Worm (Caenorhabditis elegans) whole organism, young adult: Measurements from ENCODE around the gene F26A1.9.

Experiments
- B0019.2 ChIP-seq: fragments of 200-800 bp; sonication (Bioruptor generic); conservative IDR thresholded peaks from 2 replicates; pipeline ENCODE4 v1.3.6; 2022; ENCODE audit warnings: missing genetic modification reagents, missing genetic modification characterization, missing compliant biosample characterization
- B0035.1 ChIP-seq: sonication (generic microtip); optimal IDR thresholded peaks from 2 replicates; lab custom pipeline; 2016; ENCODE audit warnings: missing genetic modification characterization, mild to moderate bottlenecking, missing compliant biosample characterization, missing genotype, missing genetic modification reagents
- B0261.1 ChIP-seq: sonication (generic microtip); optimal IDR thresholded peaks from 2 replicates; lab custom pipeline; 2016; ENCODE audit warnings: mild to moderate bottlenecking, missing genetic modification characterization, moderate library complexity, missing compliant biosample characterization
- C06A6.2 ChIP-seq: fragments of 200-800 bp; sonication (Bioruptor generic); conservative IDR thresholded peaks from 2 replicates; pipeline ENCODE4 v1.3.6; 2022; ENCODE audit warnings: missing genetic modification characterization, missing compliant biosample characterization
- C17E4.6 ChIP-seq: fragments of 200-800 bp; sonication (Bioruptor generic); IDR thresholded peaks from 2 replicates; pipeline ENCODE4 v1.3.6; 2022; ENCODE audit warnings: missing genetic modification reagents, missing genetic modification characterization, missing compliant biosample characterization
- F33H1.4 ChIP-seq: fragments of 200-800 bp; sonication (Bioruptor generic); IDR thresholded peaks from 2 replicates; pipeline ENCODE4 v1.3.6; 2022; ENCODE audit warnings: missing genetic modification reagents, missing genetic modification characterization, missing compliant biosample characterization
- F39B2.1 ChIP-seq: fragments of 200-800 bp; sonication (Bioruptor generic); IDR thresholded peaks from 2 replicates; pipeline ENCODE4 v1.3.6; 2022; ENCODE audit warnings: missing genetic modification reagents, missing genetic modification characterization, missing compliant biosample characterization
- F49E8.2 ChIP-seq: sonication (generic microtip); optimal IDR thresholded peaks from 3 replicates; lab custom pipeline; 2017; ENCODE audit warnings: missing genetic modification characterization, mild to moderate bottlenecking, missing compliant biosample characterization, antibody characterized with exemption, moderate library complexity; ENCODE audit not compliant: insufficient read depth
- F57C9.4 ChIP-seq: sonication (generic microtip); optimal IDR thresholded peaks from 2 replicates; lab custom pipeline; 2017; ENCODE audit warnings: mild to moderate bottlenecking, missing genetic modification characterization, missing compliant biosample characterization
- akir-1 ChIP-seq: fragments of 200-800 bp; sonication (Bioruptor generic); optimal IDR thresholded peaks from 2 replicates; lab custom pipeline; 2018; ENCODE audit warnings: mild to moderate bottlenecking, missing genetic modification characterization, moderate library complexity, missing compliant biosample characterization
- ama-1 ChIP-seq, 3 experiments: fragments of 150-350 bp in 1 of 3; sonication (generic microtip) in 2 of 3; optimal IDR thresholded peaks; 2 replicates each; lab custom pipeline; 2014 to 2018; ENCODE audit warnings: missing biosample characterization in 2 of 3, missing genetic modification characterization in 2 of 3, missing genetic modification reagents in 2 of 3
- atf-7 ChIP-seq: sonication (generic microtip); optimal IDR thresholded peaks from 2 replicates; lab custom pipeline; 2017; ENCODE audit warnings: mild to moderate bottlenecking, missing genetic modification characterization, missing compliant biosample characterization
- attf-5 ChIP-seq: fragments of 200-800 bp; sonication (Bioruptor generic); optimal IDR thresholded peaks from 2 replicates; lab custom pipeline; 2018; ENCODE audit warnings: mild to moderate bottlenecking, missing genetic modification characterization, missing compliant biosample characterization
- cebp-1 ChIP-seq, 2 experiments: fragments of 200-800 bp in 1 of 2; sonication (Bioruptor generic) in 1 of 2; sonication (generic microtip) in 1 of 2; IDR thresholded peaks in 1 of 2; optimal IDR thresholded peaks in 1 of 2; 2 replicates each; pipeline versions ENCODE4 v1.3.6 to Lab custom; 2017 to 2022; ENCODE audit warnings: missing compliant biosample characterization in 2 of 2, missing genetic modification characterization in 2 of 2, mild to moderate bottlenecking in 1 of 2, missing genetic modification reagents in 1 of 2, moderate library complexity in 1 of 2
- ceh-40 ChIP-seq: fragments of 200-800 bp; sonication (Bioruptor generic); IDR thresholded peaks from 2 replicates; pipeline ENCODE4 v1.3.6; 2022; ENCODE audit warnings: missing genetic modification characterization, missing compliant biosample characterization
- ceh-79 ChIP-seq: sonication (generic microtip); optimal IDR thresholded peaks from 2 replicates; lab custom pipeline; 2017; ENCODE audit warnings: mild to moderate bottlenecking, missing genetic modification characterization, missing compliant biosample characterization
- egl-18 ChIP-seq: fragments of 200-800 bp; sonication (Bioruptor generic); IDR thresholded peaks from 2 replicates; pipeline ENCODE4 v1.3.6; 2022; ENCODE audit warnings: missing genetic modification reagents, missing genetic modification characterization, missing compliant biosample characterization
- ekl-4 ChIP-seq: fragments of 200-800 bp; sonication (Bioruptor generic); IDR thresholded peaks from 2 replicates; pipeline ENCODE4 v1.3.6; 2022; ENCODE audit warnings: missing genetic modification reagents, missing genetic modification characterization, missing compliant biosample characterization
- hsf-1 ChIP-seq: fragments of 200-800 bp; sonication (Bioruptor generic); IDR thresholded peaks from 2 replicates; pipeline ENCODE4 v1.3.6; 2022; ENCODE audit warnings: missing genetic modification reagents, missing genetic modification characterization, missing compliant biosample characterization
- lag-1 ChIP-seq: fragments of 200-800 bp; sonication (Bioruptor generic); IDR thresholded peaks from 2 replicates; pipeline ENCODE4 v1.3.6; 2022; ENCODE audit warnings: missing genetic modification reagents, missing genetic modification characterization, missing compliant biosample characterization
- let-607 ChIP-seq, 2 experiments: fragments of 200-800 bp in 1 of 2; sonication (Bioruptor generic) in 1 of 2; sonication (generic microtip) in 1 of 2; optimal IDR thresholded peaks; 2 replicates each; lab custom pipeline; 2016 to 2018; ENCODE audit warnings: mild to moderate bottlenecking in 2 of 2, missing compliant biosample characterization in 2 of 2, missing genetic modification characterization in 2 of 2, moderate library complexity in 2 of 2, missing genotype in 1 of 2
- lin-35 ChIP-seq, 3 experiments: fragments of 150-350 bp in 2 of 3; sonication (generic microtip) in 1 of 3; optimal IDR thresholded peaks; 2 replicates each; lab custom pipeline; 2014 to 2018; ENCODE audit warnings: missing biosample characterization in 3 of 3, missing genetic modification characterization in 3 of 3, missing genetic modification reagents in 3 of 3
- lsl-1 ChIP-seq: fragments of 200-800 bp; sonication (Bioruptor generic); optimal IDR thresholded peaks from 2 replicates; lab custom pipeline; 2018; ENCODE audit warnings: mild to moderate bottlenecking, missing genetic modification characterization, moderate library complexity, missing compliant biosample characterization
- lsy-27 ChIP-seq: sonication (generic microtip); optimal IDR thresholded peaks from 2 replicates; lab custom pipeline; 2017; ENCODE audit warnings: missing genetic modification characterization, mild to moderate bottlenecking, missing compliant biosample characterization, antibody characterized with exemption, missing genotype, borderline replicate concordance; ENCODE audit not compliant: insufficient read depth
- madf-3 ChIP-seq: fragments of 200-800 bp; sonication (Bioruptor generic); IDR thresholded peaks from 2 replicates; pipeline ENCODE4 v1.3.6; 2022; ENCODE audit warnings: missing genetic modification reagents, missing genetic modification characterization, missing compliant biosample characterization
- madf-6 ChIP-seq: fragments of 200-800 bp; sonication (Bioruptor generic); IDR thresholded peaks from 2 replicates; pipeline ENCODE4 v1.3.6; 2022; ENCODE audit warnings: missing genetic modification reagents, missing genetic modification characterization, missing compliant biosample characterization
- madf-8 ChIP-seq: fragments of 200-800 bp; sonication (Bioruptor generic); conservative IDR thresholded peaks from 2 replicates; pipeline ENCODE4 v1.3.6; 2022; ENCODE audit warnings: missing genetic modification reagents, missing genetic modification characterization, missing compliant biosample characterization
- mxl-1 ChIP-seq: sonication (generic microtip); optimal IDR thresholded peaks from 2 replicates; lab custom pipeline; 2016; ENCODE audit warnings: missing genetic modification characterization, missing compliant biosample characterization
- nhr-120 ChIP-seq: fragments of 200-800 bp; sonication (Bioruptor generic); IDR thresholded peaks from 2 replicates; pipeline ENCODE4 v1.3.6; 2022; ENCODE audit warnings: missing genetic modification characterization, missing compliant biosample characterization
- nhr-179 ChIP-seq: sonication (generic microtip); optimal IDR thresholded peaks from 2 replicates; lab custom pipeline; 2016; ENCODE audit warnings: mild to moderate bottlenecking, missing genetic modification characterization, missing compliant biosample characterization
- nhr-27 ChIP-seq: fragments of 200-800 bp; sonication (Bioruptor generic); optimal IDR thresholded peaks from 2 replicates; lab custom pipeline; 2018; ENCODE audit warnings: mild to moderate bottlenecking, missing genetic modification characterization, moderate library complexity, missing compliant biosample characterization
- nhr-90 ChIP-seq: sonication (generic microtip); optimal IDR thresholded peaks from 2 replicates; lab custom pipeline; 2016; ENCODE audit warnings: missing genotype, mild to moderate bottlenecking, missing genetic modification characterization, missing compliant biosample characterization
- rcor-1 ChIP-seq: fragments of 200-800 bp; sonication (Bioruptor generic); IDR thresholded peaks from 2 replicates; pipeline ENCODE4 v1.3.6; 2022; ENCODE audit warnings: missing genetic modification reagents, missing genetic modification characterization, missing compliant biosample characterization
- rpc-1 ChIP-seq, 2 experiments: fragments of 150-350 bp in 1 of 2; sonication (generic microtip) in 1 of 2; optimal IDR thresholded peaks; 2 replicates each; lab custom pipeline; 2014 to 2018; ENCODE audit warnings: missing biosample characterization in 1 of 2, missing genetic modification characterization in 1 of 2, missing genetic modification reagents in 1 of 2, missing genotype in 1 of 2
- snpc-3.4 ChIP-seq: sonication (generic microtip); optimal IDR thresholded peaks from 2 replicates; lab custom pipeline; 2017; ENCODE audit warnings: missing genetic modification characterization, mild to moderate bottlenecking, missing compliant biosample characterization, antibody characterized with exemption, moderate library complexity, missing genotype, missing genetic modification reagents
- somi-1 ChIP-seq: fragments of 200-800 bp; sonication (Bioruptor generic); optimal IDR thresholded peaks from 2 replicates; lab custom pipeline; 2018; ENCODE audit warnings: mild to moderate bottlenecking, missing genetic modification characterization, missing compliant biosample characterization
- unc-62 ChIP-seq: fragments of 150-350 bp; optimal IDR thresholded peaks from 2 replicates; lab custom pipeline; 2014; ENCODE audit warnings: missing biosample characterization, missing genetic modification reagents, missing genetic modification characterization
- zim-3 ChIP-seq: sonication (generic microtip); optimal IDR thresholded peaks from 2 replicates; lab custom pipeline; 2017; ENCODE audit warnings: mild to moderate bottlenecking, missing genetic modification characterization, moderate library complexity, missing compliant biosample characterization
- ztf-18 ChIP-seq: sonication (generic microtip); optimal IDR thresholded peaks from 2 replicates; lab custom pipeline; 2016; ENCODE audit warnings: missing genotype, mild to moderate bottlenecking, missing genetic modification characterization, missing compliant biosample characterization

F26A1.9 gene

DNA sequence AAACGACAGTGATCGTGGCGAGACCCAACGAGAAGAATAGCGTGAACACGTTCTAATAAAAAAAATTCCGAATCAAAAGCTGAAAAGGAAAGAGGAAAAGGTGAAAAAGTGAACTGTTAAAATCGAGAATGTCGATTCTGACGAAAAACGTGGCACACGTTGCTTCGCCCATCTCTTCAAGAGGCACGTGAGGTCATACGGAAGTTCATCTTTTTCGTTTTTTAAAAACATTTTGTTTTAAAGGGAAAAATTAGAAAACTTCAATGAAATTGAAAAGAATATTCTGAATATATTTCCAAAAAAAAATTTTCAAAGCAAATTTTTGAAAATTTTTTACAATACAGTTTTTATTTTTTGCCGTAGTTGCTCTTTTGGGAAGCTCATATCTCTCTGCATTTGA, 18.1 kb downstream of the F26A1.9 start, which contains the start of gene C38D4.7:
TSS of gene C38D4.7 (minus strand) at position 101 of the 400 bp plus-strand sequence.
- no peak for TF ChIP-seq rpc-1 (optimal IDR thresholded peaks at IDR 0.05; lab: Kevin White, UChicago)
- no peak for TF ChIP-seq rpc-1 (tag; optimal IDR thresholded peaks at IDR 0.05; lab: Kevin White, UChicago)
- TF ChIP-seq, all 124 proteins: peak for 0

ce11 chrIII:4809526-4810153, 19.7 kb downstream of the F26A1.9 start, which contains the start of gene pal-1:
Gene pal-1, minus strand, starts transcription at chrIII:4809576.
- TF ChIP-seq cebp-1 (GFP tag; IDR thresholded peaks at IDR 0.05; lab: Robert Waterston, UW) (no peak), cebp-1 (tag; optimal IDR thresholded peaks at IDR 0.05; lab: Kevin White, UChicago) (no peak), atf-7 (tag; lab: Kevin White, UChicago) (no peak), egl-18 (no peak), B0035.1 (no peak), lsy-27 (no peak), attf-5 (GFP tag; lab: Kevin White, UChicago) (no peak), rcor-1 (GFP tag; lab: Robert Waterston, UW) (no peak), madf-8 (GFP tag; lab: Robert Waterston, UW) (no peak), let-607 (tag; optimal IDR thresholded peaks at IDR 0.05; lab: Kevin White, UChicago) (no peak), ama-1 (optimal IDR thresholded peaks at IDR 0.05; lab: Kevin White, UChicago) (no peak), ama-1 (GFP tag; optimal IDR thresholded peaks at IDR 0.05; lab: Kevin White, UChicago) (no peak)

- TF ChIP-seq akir-1 (GFP tag; lab: Kevin White, UChicago) (no peak), F39B2.1 (GFP tag; lab: Robert Waterston, UW) (no peak), madf-3 (GFP tag; lab: Robert Waterston, UW) (0 out of 2 replicates have a peak, but pooled peaks have one; percentile 42), ekl-4 (GFP tag; lab: Robert Waterston, UW) (peak; percentile 31; the same call in 1 of the 2 replicates), somi-1 (no peak), C17E4.6 (no peak), B0019.2 (no peak), snpc-3.4 (tag; lab: Kevin White, UChicago) (peak; percentile 26), F57C9.4 (tag; lab: Kevin White, UChicago) (no peak), hsf-1 (GFP tag; lab: Robert Waterston, UW) (peak; percentile 18; the same call in 1 of the 2 replicates), lsl-1 (GFP tag; lab: Kevin White, UChicago) (no peak), attf-5 (GFP tag; lab: Kevin White, UChicago) (peak; percentile 28), lag-1 (GFP tag; lab: Robert Waterston, UW) (no peak), madf-6 (peak; percentile 47; the same call in 1 of the 2 replicates), ceh-40 (GFP tag; lab: Robert Waterston, UW) (no peak)
- TF ChIP-seq, all 124 proteins: peak for 6
Observed at ce11 chrIII:4808089-4808488, 21.3 kb downstream of the F26A1.9 start.

ce11 chrIII:4806345-4806744, 23.0 kb downstream of the F26A1.9 start:
- TF ChIP-seq somi-1 (no peak), madf-3 (GFP tag; lab: Robert Waterston, UW) (no peak), nhr-120 (GFP tag; lab: Robert Waterston, UW) (no peak), unc-62 (GFP tag; lab: Kevin White, UChicago) (no peak), nhr-179 (no peak), ceh-79 (tag; lab: Kevin White, UChicago) (no peak), nhr-90 (tag; lab: Kevin White, UChicago) (no peak), mxl-1 (tag; lab: Kevin White, UChicago) (no peak), F39B2.1 (GFP tag; lab: Robert Waterston, UW) (no peak), C06A6.2 (GFP tag; lab: Robert Waterston, UW) (no peak), ztf-18 (no peak), lsl-1 (GFP tag; lab: Kevin White, UChicago) (no peak), B0261.1 (no peak), zim-3 (tag; lab: Kevin White, UChicago) (no peak), F33H1.4 (GFP tag; lab: Robert Waterston, UW) (no peak), F49E8.2 (tag; lab: Kevin White, UChicago) (no peak), lin-35 (GFP tag; optimal IDR thresholded peaks at IDR 0.05; lab: Kevin White, UChicago) (no peak), nhr-27 (tag; lab: Kevin White, UChicago) (no peak)
